Worm (Caenorhabditis elegans) whole organism, L4/young adult: ENCODE data around the gene cest-25.

Experiments used
- W03F9.2 ChIP-seq: fragments of 150-350 bp; optimal IDR thresholded peaks from 2 replicates; lab custom pipeline; 2014; ENCODE audit warnings: missing biosample characterization, missing genetic modification characterization
- dao-5 ChIP-seq: sonication (generic microtip); optimal IDR thresholded peaks from 2 replicates; lab custom pipeline; 2016; ENCODE audit warnings: missing genotype, missing genetic modification characterization, moderate library complexity, missing compliant biosample characterization
- him-1 ChIP-seq: sonication (generic microtip); optimal IDR thresholded peaks from 2 replicates; lab custom pipeline; 2016; ENCODE audit warnings: missing genotype, missing genetic modification reagents, missing genetic modification characterization, missing compliant biosample characterization

DNA sequence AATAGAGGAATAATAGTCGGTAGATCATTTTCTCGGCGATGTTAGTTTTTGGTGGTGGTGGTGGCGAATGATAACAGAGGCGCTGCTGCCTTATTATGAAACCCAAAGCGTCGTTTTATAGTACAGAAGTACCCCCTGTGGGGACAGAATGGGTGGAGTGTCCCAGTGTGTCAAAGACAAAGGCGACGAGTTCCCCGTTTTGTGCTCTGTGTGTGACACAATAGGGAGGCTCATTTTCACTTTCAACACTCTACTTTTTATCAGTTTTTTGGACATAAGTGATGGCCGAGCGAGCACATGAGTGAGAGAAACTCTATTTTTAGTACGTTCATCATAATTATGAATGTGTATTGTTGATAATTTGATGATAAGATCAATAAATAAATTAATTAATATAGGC, 21.4 kb upstream of the cest-25 start, which contains the start of gene pho-9:
- TF ChIP-seq dao-5 (tag; lab: Kevin White, UChicago) (no peak), him-1 (tag; lab: Kevin White, UChicago) (no peak), W03F9.2 (no peak)
